Fruit fly (Drosophila melanogaster) whole organism, pupa: ENCODE results near the gene CG42682.
"Not testable (repeated sequence)": the region's sequence is repeated elsewhere in the genome, so short reads cannot be mapped to it uniquely, and the experiment has no call there.

Source experiments
- CG12605 ChIP-seq: fragments of 200-800 bp; sonication (Bioruptor generic); IDR thresholded peaks from 2 replicates; pipeline ENCODE4 v1.3.6; 2022; ENCODE audit warnings: missing biosample characterization, missing genetic modification characterization
- CG13204 ChIP-seq: fragments of 200-800 bp; sonication (Bioruptor generic); optimal IDR thresholded peaks from 2 replicates; lab custom pipeline; 2018; ENCODE audit warnings: missing biosample characterization, mild to moderate bottlenecking, missing genetic modification characterization, moderate library complexity
- CG14655 ChIP-seq: fragments of 200-800 bp; sonication (Bioruptor generic); optimal IDR thresholded peaks from 3 replicates; lab custom pipeline; 2017; ENCODE audit warnings: mild to moderate bottlenecking, missing biosample characterization, missing genetic modification reagents, missing genetic modification characterization
- CG15710 ChIP-seq: fragments of 200-800 bp; sonication (Bioruptor generic); optimal IDR thresholded peaks from 2 replicates; lab custom pipeline; 2018; ENCODE audit warnings: missing biosample characterization, mild to moderate bottlenecking, missing genetic modification characterization, moderate library complexity
- CG17806 ChIP-seq: fragments of 200-800 bp; sonication (Bioruptor generic); optimal IDR thresholded peaks from 2 replicates; lab custom pipeline; 2018; ENCODE audit warnings: missing biosample characterization, mild to moderate bottlenecking, missing genetic modification characterization, moderate library complexity
- CG32121 ChIP-seq: fragments of 200-800 bp; sonication (Bioruptor generic); IDR thresholded peaks from 2 replicates; pipeline ENCODE4 v1.3.6; 2022; ENCODE audit warnings: missing biosample characterization, missing genetic modification characterization
- CG34367 ChIP-seq: fragments of 200-800 bp; sonication (Bioruptor generic); optimal IDR thresholded peaks from 2 replicates; lab custom pipeline; 2018; ENCODE audit warnings: missing biosample characterization, mild to moderate bottlenecking, missing genetic modification characterization
- CG4496 ChIP-seq: fragments of 200-800 bp; sonication (Bioruptor generic); IDR thresholded peaks from 3 replicates; pipeline ENCODE4 v1.3.6; 2022; ENCODE audit warnings: missing biosample characterization, missing genetic modification characterization
- CG8159 ChIP-seq: fragments of 200-800 bp; sonication (Bioruptor generic); optimal IDR thresholded peaks from 3 replicates; lab custom pipeline; 2018; ENCODE audit warnings: missing biosample characterization, mild to moderate bottlenecking, missing genetic modification characterization, moderate library complexity
- CG8301 ChIP-seq: fragments of 200-800 bp; sonication (Bioruptor generic); optimal IDR thresholded peaks from 2 replicates; lab custom pipeline; 2018; ENCODE audit warnings: missing biosample characterization, mild to moderate bottlenecking, missing genetic modification characterization
- CG9948 ChIP-seq: fragments of 200-800 bp; sonication (Bioruptor generic); optimal IDR thresholded peaks from 2 replicates; lab custom pipeline; 2018; ENCODE audit warnings: missing biosample characterization, mild to moderate bottlenecking, missing genetic modification characterization, moderate library complexity
- D1 ChIP-seq: fragments of 200-800 bp; sonication (Bioruptor generic); optimal IDR thresholded peaks from 2 replicates; lab custom pipeline; 2018; ENCODE audit warnings: missing biosample characterization, mild to moderate bottlenecking, missing genetic modification characterization, moderate library complexity
- EcR ChIP-seq: fragments of 200-800 bp; sonication (Bioruptor generic); optimal IDR thresholded peaks from 3 replicates; lab custom pipeline; 2019; ENCODE audit warnings: missing biosample characterization, missing genetic modification characterization, mild to moderate bottlenecking, moderate library complexity, missing genetic modification reagents
- Ets98B ChIP-seq: fragments of 200-800 bp; sonication (Bioruptor generic); IDR thresholded peaks from 2 replicates; pipeline ENCODE4 v1.3.6; 2022; ENCODE audit warnings: missing biosample characterization, missing genetic modification characterization
- Pif1A ChIP-seq: fragments of 200-800 bp; sonication (Bioruptor generic); optimal IDR thresholded peaks from 3 replicates; lab custom pipeline; 2016; ENCODE audit warnings: missing biosample characterization, missing genetic modification characterization
- Snoo ChIP-seq: fragments of 200-800 bp; sonication (Bioruptor generic); optimal IDR thresholded peaks from 3 replicates; lab custom pipeline; 2017; ENCODE audit warnings: missing biosample characterization, mild to moderate bottlenecking, missing genetic modification characterization, inconsistent platforms
- fd96Ca ChIP-seq: fragments of 200-800 bp; sonication (Bioruptor generic); IDR thresholded peaks from 3 replicates; pipeline ENCODE4 v1.3.6; 2022; ENCODE audit warnings: missing biosample characterization, missing genetic modification characterization
- gl ChIP-seq: fragments of 200-800 bp; sonication (Bioruptor generic); optimal IDR thresholded peaks from 2 replicates; lab custom pipeline; 2018; ENCODE audit warnings: missing biosample characterization, mild to moderate bottlenecking, missing genetic modification characterization
- rn ChIP-seq: fragments of 200-800 bp; sonication (Bioruptor generic); IDR thresholded peaks from 2 replicates; pipeline ENCODE4 v1.3.6; 2022; ENCODE audit warnings: missing biosample characterization, missing genetic modification characterization

The CG42682 gene

dm6 chr2L:14876233-14876632, 34.1 kb downstream of the CG42682 start, which contains the start of gene CG15278:
Gene CG15278 (minus strand): TSS chr2L:14876333.
- TF ChIP-seq CG8159 (tag; lab: Kevin White, UChicago) (no peak), Pif1A (GFP tag; lab: Kevin White, UChicago) (no peak), CG32121 (GFP tag; lab: Robert Waterston, UW) (no peak), CG12605 (no peak), Ets98B (GFP tag; lab: Robert Waterston, UW) (no peak), CG4496 (GFP tag; lab: Robert Waterston, UW) (no peak), CG9948 (tag; lab: Kevin White, UChicago) (no peak), fd96Ca (GFP tag; lab: Robert Waterston, UW) (no peak), CG8301 (tag; lab: Kevin White, UChicago) (no peak), rn (no peak), D1 (tag; lab: Kevin White, UChicago) (no peak), CG13204 (no peak), EcR (GFP tag; lab: Kevin White, UChicago) (no peak), Snoo (tag; lab: Kevin White, UChicago) (no peak), CG34367 (tag; lab: Kevin White, UChicago) (no peak), CG17806 (tag; lab: Kevin White, UChicago) (no peak), CG14655 (no peak)

DNA sequence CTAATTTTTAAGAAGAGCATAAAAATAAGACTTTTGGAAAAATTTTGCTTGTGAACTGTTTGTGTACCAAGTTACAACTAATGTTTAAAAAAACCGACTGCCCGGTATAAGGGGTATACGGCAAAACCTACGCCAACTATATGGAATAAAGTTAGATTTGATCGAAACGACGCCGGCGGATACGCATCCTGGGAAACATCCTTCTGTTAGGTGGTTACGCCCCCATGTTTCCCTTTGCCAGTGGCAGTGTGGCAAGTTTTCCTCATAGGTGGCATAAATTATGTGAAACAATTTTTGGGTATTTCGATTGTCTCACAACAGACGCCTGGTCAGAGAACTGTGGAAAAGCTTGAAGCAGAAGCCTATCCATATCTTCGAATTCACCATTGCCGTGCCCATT, 39.4 kb downstream of the CG42682 start, which contains the start of gene ProtA:
ProtA (minus strand) TSS at position 101 of the 400 bp plus-strand sequence.
- not testable (repeated sequence) for TF ChIP-seq fd96Ca (GFP tag; lab: Robert Waterston, UW); CG8301 (tag; lab: Kevin White, UChicago); Pif1A (GFP tag; lab: Kevin White, UChicago)

DNA sequence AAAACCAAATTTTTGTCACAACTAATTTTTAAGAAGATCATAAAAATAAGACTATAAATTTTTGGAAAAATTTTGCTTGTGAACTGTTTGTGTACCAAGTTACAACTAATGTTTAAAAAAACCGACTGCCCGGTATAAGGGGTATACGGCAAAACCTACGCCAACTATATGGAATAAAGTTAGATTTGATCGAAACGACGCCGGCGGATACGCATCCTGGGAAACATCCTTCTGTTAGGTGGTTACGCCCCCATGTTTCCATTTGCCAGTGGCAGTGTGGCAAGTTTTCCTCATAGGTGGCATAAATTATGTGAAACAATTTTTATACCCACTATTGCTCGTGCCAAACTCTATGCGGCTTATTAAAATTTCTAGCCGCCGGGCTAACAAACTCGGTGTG, 41.5 kb downstream of the CG42682 start, which contains the start of gene ProtB:
ProtB (minus strand) TSS at position 101 of the 400 bp plus-strand sequence.
- TF ChIP-seq CG13204; CG15710 (tag; lab: Kevin White, UChicago); gl: not testable (repeated sequence)
- TF ChIP-seq, all 21 proteins: peak for 0; not testable (repeated sequence) for 21

DNA sequence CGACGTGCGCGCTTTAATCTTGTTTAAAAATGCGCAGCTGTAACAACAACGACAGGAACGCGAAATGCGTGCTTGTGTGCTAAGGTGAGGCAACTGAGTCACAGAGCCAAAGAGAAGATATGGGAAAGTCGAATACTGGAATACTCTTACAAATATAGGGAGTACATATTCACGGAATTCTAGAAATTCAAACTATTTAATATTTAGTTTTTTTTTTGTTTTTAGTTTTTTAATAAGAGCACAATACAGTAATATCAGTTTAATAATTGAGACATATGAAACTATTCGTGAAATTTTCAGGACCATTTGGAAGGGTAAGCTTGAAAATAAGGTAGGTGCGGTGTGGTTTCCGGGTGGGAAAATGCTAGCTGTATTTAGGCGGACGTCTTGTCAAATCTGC, 45.4 kb downstream of the CG42682 start:
- no peak for TF ChIP-seq CG32121 (GFP tag; lab: Robert Waterston, UW)
- peak; percentile 10 for TF ChIP-seq CG8159 (tag; lab: Kevin White, UChicago)
- TF ChIP-seq gl, result no peak
- no peak for TF ChIP-seq CG34367 (tag; lab: Kevin White, UChicago)
